Worm (Caenorhabditis elegans) whole organism, late embryonic: ENCODE measurements around the gene Y57G11C.31.

Experiments used
- F13H6.1 ChIP-seq: sonication (generic microtip); optimal IDR thresholded peaks from 2 replicates; lab custom pipeline; 2016; ENCODE audit warnings: missing genetic modification characterization, missing compliant biosample characterization
- ref-2 ChIP-seq: sonication (generic microtip); optimal IDR thresholded peaks from 2 replicates; lab custom pipeline; 2016; ENCODE audit warnings: missing genetic modification characterization, missing compliant biosample characterization
- sox-2 ChIP-seq: fragments of 200-800 bp; sonication (Bioruptor generic); IDR thresholded peaks from 2 replicates; pipeline ENCODE4 v1.3.6; 2022; ENCODE audit warnings: missing genetic modification reagents, missing genetic modification characterization, missing compliant biosample characterization

- TF ChIP-seq ref-2 (tag; lab: Kevin White, UChicago) (no peak), sox-2 (GFP tag; lab: Robert Waterston, UW) (no peak), F13H6.1 (tag; lab: Kevin White, UChicago) (no peak)
Observed at ce11 chrIV:14661370-14661769, 15.8 kb upstream of the Y57G11C.31 start.
